Worm (Caenorhabditis elegans): Measurements from ENCODE around the gene F44F4.10.

The F44F4.10 gene

ce11 chrII:10933948-10934722, 17.1 kb upstream of the F44F4.10 start:
- TF ChIP-seq hnd-1 (tag; optimal IDR thresholded peaks at IDR 0.05), result no peak
- TF ChIP-seq F13C5.2 (tag; optimal IDR thresholded peaks at IDR 0.05), result no peak
- no peak for TF ChIP-seq ceh-36 (tag; optimal IDR thresholded peaks at IDR 0.05)
- no peak for TF ChIP-seq B0310.2 (tag; optimal IDR thresholded peaks at IDR 0.05)
- no peak for TF ChIP-seq aly-1 (tag; optimal IDR thresholded peaks at IDR 0.05)
- no peak for TF ChIP-seq tbx-37 (GFP tag; conservative IDR thresholded peaks at IDR 0.05)
- TF ChIP-seq hmg-4 (GFP tag; optimal IDR thresholded peaks at IDR 0.05), result no peak
- TF ChIP-seq sea-1 (GFP tag; conservative IDR thresholded peaks at IDR 0.05), result no peak
- no peak for TF ChIP-seq tbx-11 (GFP tag; IDR thresholded peaks at IDR 0.05)
- no peak for TF ChIP-seq pes-1 (GFP tag; IDR thresholded peaks at IDR 0.05)
- TF ChIP-seq hmbx-1 (tag; optimal IDR thresholded peaks at IDR 0.05), result no peak
- no peak for TF ChIP-seq flt-1 (GFP tag; IDR thresholded peaks at IDR 0.05)
- TF ChIP-seq ama-1 (optimal IDR thresholded peaks at IDR 0.05), result no peak
- no peak for TF ChIP-seq ets-7 (tag; optimal IDR thresholded peaks at IDR 0.05)
- no peak for TF ChIP-seq scrt-1 (GFP tag; IDR thresholded peaks at IDR 0.05)
- TF ChIP-seq ceh-13 (GFP tag; optimal IDR thresholded peaks at IDR 0.05), result no peak
- no peak for TF ChIP-seq tra-4 (tag; optimal IDR thresholded peaks at IDR 0.05)

ce11 chrII:10932305-10932704, 15.2 kb upstream of the F44F4.10 start:
- no peak for TF ChIP-seq F13C5.2 (tag; optimal IDR thresholded peaks at IDR 0.05)
- TF ChIP-seq aly-1 (tag; optimal IDR thresholded peaks at IDR 0.05), result no peak
- TF ChIP-seq ama-1 (optimal IDR thresholded peaks at IDR 0.05), result no peak
- TF ChIP-seq ets-7 (tag; optimal IDR thresholded peaks at IDR 0.05), result no peak

- TF ChIP-seq ama-1 (optimal IDR thresholded peaks at IDR 0.05) (no peak), aly-1 (tag; optimal IDR thresholded peaks at IDR 0.05) (no peak), tbx-37 (GFP tag; conservative IDR thresholded peaks at IDR 0.05) (no peak), hnd-1 (tag; optimal IDR thresholded peaks at IDR 0.05) (no peak), tbx-11 (GFP tag; IDR thresholded peaks at IDR 0.05) (no peak), hmbx-1 (tag; optimal IDR thresholded peaks at IDR 0.05) (no peak), F13C5.2 (tag; optimal IDR thresholded peaks at IDR 0.05) (no peak), B0310.2 (tag; optimal IDR thresholded peaks at IDR 0.05) (no peak), flt-1 (GFP tag; IDR thresholded peaks at IDR 0.05) (no peak), sea-1 (GFP tag; conservative IDR thresholded peaks at IDR 0.05) (no peak), hmg-4 (GFP tag; optimal IDR thresholded peaks at IDR 0.05) (no peak), scrt-1 (GFP tag; IDR thresholded peaks at IDR 0.05) (no peak), ets-7 (tag; optimal IDR thresholded peaks at IDR 0.05) (no peak), ceh-36 (tag; optimal IDR thresholded peaks at IDR 0.05) (no peak), pes-1 (GFP tag; IDR thresholded peaks at IDR 0.05) (no peak), ceh-13 (GFP tag; optimal IDR thresholded peaks at IDR 0.05) (no peak)
Observed at ce11 chrII:10930678-10931650, 13.9 kb upstream of the F44F4.10 start.

- TF ChIP-seq pes-1 (GFP tag; IDR thresholded peaks at IDR 0.05), result no peak
Observed at ce11 chrII:10925804-10926570, 8.9 kb upstream of the F44F4.10 start, which contains the start of gene metr-1. Gene metr-1, plus strand, starts transcription at chrII:10926561.

- no peak for TF ChIP-seq tbx-11 (GFP tag; IDR thresholded peaks at IDR 0.05)
- TF ChIP-seq scrt-1 (GFP tag; IDR thresholded peaks at IDR 0.05), result no peak
- TF ChIP-seq ama-1 (optimal IDR thresholded peaks at IDR 0.05), result no peak
- TF ChIP-seq tra-4 (tag; optimal IDR thresholded peaks at IDR 0.05), result no peak
- no peak for TF ChIP-seq aly-1 (tag; optimal IDR thresholded peaks at IDR 0.05)
- TF ChIP-seq hnd-1 (tag; optimal IDR thresholded peaks at IDR 0.05), result no peak
- no peak for TF ChIP-seq ets-7 (tag; optimal IDR thresholded peaks at IDR 0.05)
Observed at ce11 chrII:10924669-10925068, 7.6 kb upstream of the F44F4.10 start.

ce11 chrII:10923948-10924347, 6.9 kb upstream of the F44F4.10 start, which contains the start of gene Y19D2B.2:
Gene Y19D2B.2, plus strand, starts transcription at chrII:10924248.
- TF ChIP-seq hmg-4 (GFP tag; optimal IDR thresholded peaks at IDR 0.05), result no peak
- TF ChIP-seq ama-1 (optimal IDR thresholded peaks at IDR 0.05), result no peak
- no peak for TF ChIP-seq sea-1 (GFP tag; conservative IDR thresholded peaks at IDR 0.05)
- no peak for TF ChIP-seq aly-1 (tag; optimal IDR thresholded peaks at IDR 0.05)
- no peak for TF ChIP-seq hnd-1 (tag; optimal IDR thresholded peaks at IDR 0.05)
- no peak for TF ChIP-seq flt-1 (GFP tag; IDR thresholded peaks at IDR 0.05)
- no peak for TF ChIP-seq B0310.2 (tag; optimal IDR thresholded peaks at IDR 0.05)
- TF ChIP-seq tbx-11 (GFP tag; IDR thresholded peaks at IDR 0.05), result no peak
- no peak for TF ChIP-seq ceh-36 (tag; optimal IDR thresholded peaks at IDR 0.05)
- no peak for TF ChIP-seq ets-7 (tag; optimal IDR thresholded peaks at IDR 0.05)
- no peak for TF ChIP-seq hmbx-1 (tag; optimal IDR thresholded peaks at IDR 0.05)
- TF ChIP-seq scrt-1 (GFP tag; IDR thresholded peaks at IDR 0.05), result no peak
- TF ChIP-seq F13C5.2 (tag; optimal IDR thresholded peaks at IDR 0.05), result no peak
- no peak for TF ChIP-seq ceh-13 (GFP tag; optimal IDR thresholded peaks at IDR 0.05)
- no peak for TF ChIP-seq tbx-37 (GFP tag; conservative IDR thresholded peaks at IDR 0.05)
- no peak for TF ChIP-seq pes-1 (GFP tag; IDR thresholded peaks at IDR 0.05)
- TF ChIP-seq tra-4 (tag; optimal IDR thresholded peaks at IDR 0.05), result no peak
